Fruit fly (Drosophila melanogaster) whole organism, embryonic: ENCODE data around the gene CG13085.

ENCODE experiments used
- Adf1 ChIP-seq: fragments of 200-800 bp; sonication (Bioruptor generic); IDR thresholded peaks from 2 replicates; pipeline ENCODE4 v1.3.6; 2022; ENCODE audit warnings: missing biosample characterization, missing genetic modification characterization
- Atf3 ChIP-seq: fragments of 200-800 bp; sonication (Bioruptor generic); optimal IDR thresholded peaks from 3 replicates; lab custom pipeline; 2016; ENCODE audit warnings: missing biosample characterization, missing genetic modification characterization
- B-H1 ChIP-seq: fragments of 200-800 bp; sonication (Bioruptor generic); IDR thresholded peaks from 3 replicates; pipeline ENCODE4 v1.3.6; 2022; ENCODE audit warnings: missing biosample characterization, missing genetic modification characterization
- CG10959 ChIP-seq: fragments of 200-800 bp; sonication (Bioruptor generic); IDR thresholded peaks from 2 replicates; pipeline ENCODE4 v1.3.6; 2022; ENCODE audit warnings: missing biosample characterization, missing genetic modification characterization
- CG10979 ChIP-seq: fragments of 200-800 bp; sonication (Bioruptor generic); optimal IDR thresholded peaks from 2 replicates; lab custom pipeline; 2018; ENCODE audit warnings: missing biosample characterization, mild to moderate bottlenecking, missing genetic modification characterization, moderate library complexity
- CG11085 ChIP-seq: fragments of 200-800 bp; sonication (Bioruptor generic); IDR thresholded peaks from 2 replicates; pipeline ENCODE4 v1.3.6; 2022; ENCODE audit warnings: missing biosample characterization, missing genetic modification characterization
- CG11504 ChIP-seq: fragments of 200-800 bp; sonication (Bioruptor generic); optimal IDR thresholded peaks from 3 replicates; lab custom pipeline; 2019; ENCODE audit warnings: missing biosample characterization, mild to moderate bottlenecking, missing genetic modification characterization, moderate library complexity
- CG11560 ChIP-seq: fragments of 200-800 bp; sonication (Bioruptor generic); IDR thresholded peaks from 3 replicates; pipeline ENCODE4 v1.3.6; 2022; ENCODE audit warnings: missing biosample characterization, missing genetic modification characterization
- CG12744 ChIP-seq: fragments of 200-800 bp; sonication (Bioruptor generic); optimal IDR thresholded peaks from 2 replicates; lab custom pipeline; 2016; ENCODE audit warnings: missing biosample characterization, missing genetic modification characterization
- CG13894 ChIP-seq: fragments of 200-800 bp; sonication (Bioruptor generic); optimal IDR thresholded peaks from 3 replicates; lab custom pipeline; 2018; ENCODE audit warnings: missing biosample characterization, mild to moderate bottlenecking, missing genetic modification characterization, moderate library complexity
- CG14710 ChIP-seq: fragments of 200-800 bp; sonication (Bioruptor generic); optimal IDR thresholded peaks from 3 replicates; lab custom pipeline; 2019; ENCODE audit warnings: missing biosample characterization, mild to moderate bottlenecking, missing genetic modification characterization, moderate library complexity
- CG15696 ChIP-seq: fragments of 200-800 bp; sonication (Bioruptor generic); optimal IDR thresholded peaks from 2 replicates; lab custom pipeline; 2019; ENCODE audit warnings: missing biosample characterization, mild to moderate bottlenecking, missing genetic modification characterization, moderate library complexity
- CG2678 ChIP-seq: fragments of 200-800 bp; sonication (Bioruptor generic); optimal IDR thresholded peaks from 3 replicates; lab custom pipeline; 2019; ENCODE audit warnings: missing biosample characterization, mild to moderate bottlenecking, missing genetic modification characterization, moderate library complexity
- CG31224 ChIP-seq: fragments of 200-800 bp; sonication (Bioruptor generic); IDR thresholded peaks from 2 replicates; pipeline ENCODE4 v1.3.6; 2022; ENCODE audit warnings: missing biosample characterization, missing genetic modification characterization
- CG33557 ChIP-seq: fragments of 200-800 bp; sonication (Bioruptor generic); optimal IDR thresholded peaks from 2 replicates; lab custom pipeline; 2019; ENCODE audit warnings: missing biosample characterization, mild to moderate bottlenecking, missing genetic modification characterization, moderate library complexity
- CG3726 ChIP-seq: fragments of 200-800 bp; sonication (Bioruptor generic); IDR thresholded peaks from 3 replicates; pipeline ENCODE4, ENCODE4 v1.3.6; 2022; ENCODE audit warnings: missing biosample characterization, missing genetic modification characterization
- CG4404 ChIP-seq: fragments of 200-800 bp; sonication (Bioruptor generic); IDR thresholded peaks from 2 replicates; pipeline ENCODE4 v1.3.6; 2022; ENCODE audit warnings: missing biosample characterization, missing genetic modification characterization
- CG4707 ChIP-seq: fragments of 200-800 bp; sonication (Bioruptor generic); optimal IDR thresholded peaks from 2 replicates; lab custom pipeline; 2018; ENCODE audit warnings: missing biosample characterization, mild to moderate bottlenecking, missing genetic modification characterization, moderate library complexity
- CG6175 ChIP-seq: fragments of 200-800 bp; sonication (Bioruptor generic); IDR thresholded peaks from 3 replicates; pipeline ENCODE4 v1.3.6; 2022; ENCODE audit warnings: missing biosample characterization, missing genetic modification characterization
- CG6689 ChIP-seq: fragments of 200-800 bp; sonication (Bioruptor generic); IDR thresholded peaks from 2 replicates; pipeline ENCODE4 v1.3.6; 2022; ENCODE audit warnings: missing biosample characterization, missing genetic modification characterization
- CG7745 ChIP-seq: fragments of 200-800 bp; sonication (Bioruptor generic); optimal IDR thresholded peaks from 2 replicates; lab custom pipeline; 2018; ENCODE audit warnings: missing biosample characterization, mild to moderate bottlenecking, missing genetic modification characterization, moderate library complexity
- CkIIα-i1 ChIP-seq: fragments of 200-800 bp; sonication (Bioruptor generic); IDR thresholded peaks from 2 replicates; pipeline ENCODE4 v1.3.6; 2022; ENCODE audit warnings: missing biosample characterization, missing genetic modification characterization
- D19B ChIP-seq: fragments of 200-800 bp; sonication (Bioruptor generic); optimal IDR thresholded peaks from 2 replicates; lab custom pipeline; 2017; ENCODE audit warnings: missing biosample characterization, mild to moderate bottlenecking, missing genetic modification characterization
- Dek ChIP-seq: fragments of 200-800 bp; sonication (Bioruptor generic); optimal IDR thresholded peaks from 3 replicates; lab custom pipeline; 2019; ENCODE audit warnings: missing biosample characterization, mild to moderate bottlenecking, missing genetic modification characterization, moderate library complexity
- GATAe ChIP-seq: fragments of 200-800 bp; sonication (Bioruptor generic); conservative IDR thresholded peaks from 2 replicates; pipeline ENCODE4 v1.3.6; 2022; ENCODE audit warnings: missing biosample characterization, missing genetic modification characterization
- Hey ChIP-seq: fragments of 200-800 bp; sonication (Bioruptor generic); optimal IDR thresholded peaks from 3 replicates; lab custom pipeline; 2018; ENCODE audit warnings: missing biosample characterization, mild to moderate bottlenecking, missing genetic modification characterization
- Max ChIP-seq: fragments of 200-800 bp; sonication (Bioruptor generic); optimal IDR thresholded peaks from 2 replicates; lab custom pipeline; 2016; ENCODE audit warnings: missing biosample characterization, mild to moderate bottlenecking, missing genetic modification characterization
- Meics ChIP-seq: fragments of 200-800 bp; sonication (Bioruptor generic); optimal IDR thresholded peaks from 2 replicates; lab custom pipeline; 2017; ENCODE audit warnings: missing biosample characterization, mild to moderate bottlenecking, missing genetic modification characterization
- NK7.1 ChIP-seq: fragments of 200-800 bp; sonication (Bioruptor generic); optimal IDR thresholded peaks from 3 replicates; lab custom pipeline; 2016; ENCODE audit warnings: missing biosample characterization, missing genetic modification characterization
- Optix ChIP-seq: fragments of 200-800 bp; sonication (Bioruptor generic); IDR thresholded peaks from 3 replicates; pipeline ENCODE4 v1.3.6; 2022; ENCODE audit warnings: missing biosample characterization, missing genetic modification characterization
- Poxn ChIP-seq: fragments of 200-800 bp; sonication (Bioruptor generic); IDR thresholded peaks from 2 replicates; pipeline ENCODE4 v1.3.6; 2022; ENCODE audit warnings: missing biosample characterization, missing genetic modification characterization
- Ptx1 ChIP-seq: fragments of 200-800 bp; sonication (Bioruptor generic); IDR thresholded peaks from 2 replicates; pipeline ENCODE4 v1.3.6; 2022; ENCODE audit warnings: missing biosample characterization, missing genetic modification characterization
- Sox102F ChIP-seq: fragments of 200-800 bp; sonication (Bioruptor generic); optimal IDR thresholded peaks from 2 replicates; lab custom pipeline; 2018; ENCODE audit warnings: missing biosample characterization, mild to moderate bottlenecking, missing genetic modification characterization, moderate library complexity
- al ChIP-seq: fragments of 200-800 bp; sonication (Bioruptor generic); IDR thresholded peaks from 2 replicates; pipeline ENCODE4 v1.3.6; 2022; ENCODE audit warnings: missing biosample characterization, missing genetic modification characterization
- az2 ChIP-seq: fragments of 200-800 bp; sonication (Bioruptor generic); optimal IDR thresholded peaks from 3 replicates; lab custom pipeline; 2016; ENCODE audit warnings: missing biosample characterization, missing genetic modification characterization
- br ChIP-seq: fragments of >200 bp; optimal IDR thresholded peaks from 2 replicates; lab custom pipeline; 2017
- cas ChIP-seq: fragments of 200-800 bp; sonication (Bioruptor generic); IDR thresholded peaks from 2 replicates; pipeline ENCODE4 v1.3.6; 2022; ENCODE audit warnings: missing biosample characterization, missing genetic modification characterization
- crc ChIP-seq: fragments of 200-800 bp; sonication (Bioruptor generic); optimal IDR thresholded peaks from 2 replicates; lab custom pipeline; 2016; ENCODE audit warnings: missing biosample characterization, missing genetic modification characterization
- emc ChIP-seq: fragments of 200-800 bp; sonication (Bioruptor generic); optimal IDR thresholded peaks from 2 replicates; lab custom pipeline; 2016; ENCODE audit warnings: missing biosample characterization, missing genetic modification characterization
- gfzf ChIP-seq: fragments of 200-800 bp; sonication (Bioruptor generic); optimal IDR thresholded peaks from 2 replicates; lab custom pipeline; 2016; ENCODE audit warnings: missing biosample characterization, mild to moderate bottlenecking, missing genetic modification characterization, moderate library complexity
- grau ChIP-seq: fragments of 200-800 bp; optimal IDR thresholded peaks from 3 replicates; lab custom pipeline; 2019; ENCODE audit warnings: missing biosample characterization, mild to moderate bottlenecking, missing genetic modification characterization, moderate library complexity
- ham ChIP-seq: fragments of 200-800 bp; sonication (Bioruptor generic); IDR thresholded peaks from 2 replicates; pipeline ENCODE4 v1.3.6; 2022; ENCODE audit warnings: missing biosample characterization, missing genetic modification characterization
- her ChIP-seq: fragments of 200-800 bp; sonication (Bioruptor generic); optimal IDR thresholded peaks from 2 replicates; lab custom pipeline; 2016; ENCODE audit warnings: missing biosample characterization, missing genetic modification characterization
- nau ChIP-seq: fragments of 200-800 bp; sonication (Bioruptor generic); optimal IDR thresholded peaks from 3 replicates; lab custom pipeline; 2017; ENCODE audit warnings: missing biosample characterization, mild to moderate bottlenecking, missing genetic modification characterization, missing genetic modification reagents
- nmo ChIP-seq: fragments of 200-800 bp; sonication (Bioruptor generic); optimal IDR thresholded peaks from 2 replicates; lab custom pipeline; 2018; ENCODE audit warnings: missing biosample characterization, mild to moderate bottlenecking, missing genetic modification characterization, moderate library complexity
- pfk ChIP-seq: fragments of 200-800 bp; sonication (Bioruptor generic); optimal IDR thresholded peaks from 2 replicates; lab custom pipeline; 2018; ENCODE audit warnings: missing biosample characterization, mild to moderate bottlenecking, missing genetic modification characterization, moderate library complexity
- pum ChIP-seq: fragments of 200-800 bp; sonication (Bioruptor generic); optimal IDR thresholded peaks from 2 replicates; lab custom pipeline; 2016; ENCODE audit warnings: missing biosample characterization, missing genetic modification characterization
- seq ChIP-seq: fragments of 200-800 bp; sonication (Bioruptor generic); IDR thresholded peaks from 2 replicates; pipeline ENCODE4 v1.3.6; 2022; ENCODE audit warnings: missing biosample characterization, missing genetic modification characterization
- stwl ChIP-seq: fragments of 200-800 bp; sonication (Bioruptor generic); optimal IDR thresholded peaks from 3 replicates; lab custom pipeline; 2018; ENCODE audit warnings: missing biosample characterization, mild to moderate bottlenecking, missing genetic modification characterization, moderate library complexity
- tio ChIP-seq: fragments of 200-800 bp; sonication (Bioruptor generic); optimal IDR thresholded peaks from 2 replicates; lab custom pipeline; 2017; ENCODE audit warnings: missing biosample characterization, missing genetic modification characterization, inconsistent platforms
- vfl ChIP-seq: fragments of 200-800 bp; sonication (Bioruptor generic); optimal IDR thresholded peaks from 2 replicates; lab custom pipeline; 2016; ENCODE audit warnings: missing biosample characterization, missing genetic modification characterization
- zen ChIP-seq: fragments of 200-800 bp; sonication (Bioruptor generic); optimal IDR thresholded peaks from 3 replicates; lab custom pipeline; 2018; ENCODE audit warnings: missing biosample characterization, mild to moderate bottlenecking, missing genetic modification characterization, moderate library complexity
- zf30C ChIP-seq: fragments of 200-800 bp; sonication (Bioruptor generic); optimal IDR thresholded peaks from 3 replicates; lab custom pipeline; 2018; ENCODE audit warnings: missing biosample characterization, mild to moderate bottlenecking, missing genetic modification characterization

The CG13085 gene

DNA sequence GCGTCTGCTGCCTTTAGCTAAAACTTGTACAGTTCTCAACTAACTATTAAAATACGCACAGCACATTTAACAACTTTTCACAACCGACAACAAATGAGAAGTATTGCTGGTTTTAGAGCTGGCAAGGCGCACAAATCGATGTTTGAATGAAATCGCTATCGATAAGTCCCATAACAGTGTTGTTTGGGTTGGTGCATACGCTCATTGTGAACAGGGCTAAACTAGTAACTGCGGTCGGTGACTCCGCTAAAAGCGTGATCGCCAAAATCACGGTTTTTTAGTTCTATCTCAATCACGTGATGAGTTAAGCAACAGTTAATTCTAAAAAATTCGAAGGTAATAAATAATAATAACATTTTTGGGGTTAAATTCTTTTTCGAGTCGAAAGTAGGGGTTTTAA, 29.5 kb downstream of the CG13085 start, which contains the start of gene Top2 (continued):
- TF ChIP-seq Adf1 (GFP tag; lab: Robert Waterston, UW) (peak; percentile 19; the same call in 1 of the 2 replicates), seq (no peak), CG33557 (no peak), CG15696 (tag; lab: Kevin White, UChicago) (no peak), her (peak; percentile 73), CG2678 (tag; lab: Kevin White, UChicago) (no peak), CG10959 (no peak), Ptx1 (0 out of 2 replicates have a peak, but pooled peaks have one; percentile 32), CG11560 (peak; percentile 79; the same call in 2 of the 3 replicates), NK7.1 (GFP tag; lab: Kevin White, UChicago) (no peak), Meics (GFP tag; lab: Kevin White, UChicago) (no peak), Max (GFP tag; lab: Kevin White, UChicago) (peak; percentile 31), Atf3 (GFP tag; lab: Kevin White, UChicago) (no peak), crc (GFP tag; lab: Kevin White, UChicago) (no peak), stwl (tag; lab: Kevin White, UChicago) (peak; percentile 89), GATAe (GFP tag; lab: Robert Waterston, UW) (no peak), grau (tag; lab: Kevin White, UChicago) (peak; percentile 55), tio (GFP tag; lab: Kevin White, UChicago) (no peak), CG3726 (GFP tag; lab: Robert Waterston, UW) (no peak), nau (GFP tag; lab: Kevin White, UChicago) (no peak), CG4707 (GFP tag; lab: Kevin White, UChicago) (no peak), CG13894 (tag; lab: Kevin White, UChicago) (peak; percentile 58), CG11085 (GFP tag; lab: Robert Waterston, UW) (no peak), Optix (GFP tag; lab: Robert Waterston, UW) (no peak), al (GFP tag; lab: Robert Waterston, UW) (no peak), Poxn (GFP tag; lab: Robert Waterston, UW) (no peak), pum (peak; percentile 28), CG4404 (GFP tag; lab: Robert Waterston, UW) (no peak), vfl (GFP tag; lab: Kevin White, UChicago) (peak; percentile 52), nmo (GFP tag; lab: Kevin White, UChicago) (peak; percentile 70), CG31224 (no peak), B-H1 (GFP tag; lab: Robert Waterston, UW) (no peak), br (no peak), Dek (tag; lab: Kevin White, UChicago) (peak; percentile 54), CG6175 (GFP tag; lab: Robert Waterston, UW) (no peak), CG7745 (tag; lab: Kevin White, UChicago) (no peak), CG10979 (tag; lab: Kevin White, UChicago) (no peak), CG11504 (peak; percentile 75), CG12744 (no peak), cas (no peak), CkIIα-i1 (GFP tag; lab: Robert Waterston, UW) (no peak), zf30C (GFP tag; lab: Kevin White, UChicago) (no peak), D19B (GFP tag; lab: Kevin White, UChicago) (no peak), CG14710 (tag; lab: Kevin White, UChicago) (peak; percentile 94), az2 (GFP tag; lab: Kevin White, UChicago) (no peak), ham (no peak), pfk (no peak), zen (tag; lab: Kevin White, UChicago) (peak; percentile 48), Sox102F (GFP tag; lab: Kevin White, UChicago) (no peak), emc (GFP tag; lab: Kevin White, UChicago) (no peak), CG6689 (no peak), gfzf (GFP tag; lab: Kevin White, UChicago) (peak; percentile 61), Hey (no peak)
